Worm (Caenorhabditis elegans): ENCODE data around the gene ZC190.8.

DNA sequence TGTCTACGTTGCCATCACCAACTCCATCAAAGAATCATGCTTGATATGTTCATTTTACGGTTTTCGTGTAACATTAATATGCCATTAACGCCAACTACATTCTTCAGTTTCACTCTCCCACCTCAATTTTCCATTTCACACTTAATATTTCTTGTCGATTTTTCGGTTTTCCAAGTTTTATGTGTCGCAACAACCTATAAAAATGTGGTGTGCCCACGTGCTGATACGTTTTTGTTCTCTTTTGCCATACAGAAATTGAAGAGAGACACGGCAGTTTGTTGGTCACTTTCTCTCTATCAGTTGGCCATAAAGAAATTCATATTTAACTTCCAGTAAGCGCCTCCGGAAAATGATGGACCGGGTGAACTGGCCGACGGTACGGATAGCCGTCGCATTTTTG lies 4.9 kb downstream of the ZC190.8 start, which contains the start of gene cln-3.3:
- TF ChIP-seq dve-1 (tag; optimal IDR thresholded peaks at IDR 0.05; ENCODE audit: insufficient read depth) (no peak), fos-1 (tag; optimal IDR thresholded peaks at IDR 0.05) (no peak), skn-1 (tag; optimal IDR thresholded peaks at IDR 0.05) (no peak), snpc-4 (tag; optimal IDR thresholded peaks at IDR 0.05) (no peak), daf-16 (GFP tag; optimal IDR thresholded peaks at IDR 0.05) (no peak), daf-16 (tag; optimal IDR thresholded peaks at IDR 0.05) (peak; percentile 67), ama-1 (optimal IDR thresholded peaks at IDR 0.05) (no peak)
